Worm (Caenorhabditis elegans) whole organism, L1 larva: Measurements from ENCODE around the gene best-1.

Experiments
- aly-2 ChIP-seq: fragments of 150-350 bp; optimal IDR thresholded peaks from 2 replicates; lab custom pipeline; 2014; ENCODE audit warnings: missing biosample characterization, missing genetic modification characterization
- ceh-8 ChIP-seq: fragments of 200-800 bp; sonication (Bioruptor generic); optimal IDR thresholded peaks from 2 replicates; lab custom pipeline; 2018; ENCODE audit warnings: mild to moderate bottlenecking, missing genetic modification characterization, moderate library complexity, missing compliant biosample characterization
- dpl-1 ChIP-seq, 3 experiments: fragments of 150-350 bp in 2 of 3; sonication (generic microtip) in 1 of 3; optimal IDR thresholded peaks; 2 replicates each; lab custom pipeline; 2014 to 2017; ENCODE audit warnings: missing biosample characterization in 3 of 3, missing genetic modification characterization in 3 of 3, missing genetic modification reagents in 3 of 3
- dsc-1 ChIP-seq: sonication (generic microtip); optimal IDR thresholded peaks from 2 replicates; lab custom pipeline; 2016; ENCODE audit warnings: mild to moderate bottlenecking, missing genetic modification characterization, missing compliant biosample characterization
- elt-2 ChIP-seq: sonication (generic microtip); optimal IDR thresholded peaks from 2 replicates; lab custom pipeline; 2016; ENCODE audit warnings: missing genetic modification characterization, mild to moderate bottlenecking, inconsistent platforms, missing compliant biosample characterization, missing genetic modification reagents
- elt-3 ChIP-seq, 6 experiments: fragments of 150-350 bp in 1 of 6; sonication (generic microtip); optimal IDR thresholded peaks; 2 replicates each; lab custom pipeline; 2017 to 2018; ENCODE audit warnings: missing biosample characterization in 6 of 6, missing genetic modification characterization in 6 of 6, inconsistent platforms in 1 of 6
- fkh-8 ChIP-seq: sonication (generic microtip); optimal IDR thresholded peaks from 2 replicates; lab custom pipeline; 2016; ENCODE audit warnings: mild to moderate bottlenecking, missing genetic modification characterization, missing compliant biosample characterization
- fos-1 ChIP-seq: fragments of 150-350 bp; optimal IDR thresholded peaks from 2 replicates; lab custom pipeline; 2014; ENCODE audit warnings: missing biosample characterization, missing genetic modification characterization
- grh-1 ChIP-seq: fragments of 200-800 bp; sonication (Bioruptor generic); IDR thresholded peaks from 2 replicates; pipeline ENCODE4 v1.3.6; 2022; ENCODE audit warnings: missing genetic modification reagents, missing genetic modification characterization, missing compliant biosample characterization
- hlh-17 ChIP-seq: fragments of 200-800 bp; sonication (Bioruptor generic); optimal IDR thresholded peaks from 2 replicates; lab custom pipeline; 2018; ENCODE audit warnings: missing genetic modification characterization, mild to moderate bottlenecking, missing compliant biosample characterization, moderate library complexity, borderline replicate concordance
- hpl-2 ChIP-seq: fragments of 150-350 bp; optimal IDR thresholded peaks from 2 replicates; lab custom pipeline; 2014; ENCODE audit warnings: missing biosample characterization, missing genetic modification reagents, missing genetic modification characterization
- jun-1 ChIP-seq: fragments of 150-350 bp; optimal IDR thresholded peaks from 2 replicates; lab custom pipeline; 2014; ENCODE audit warnings: missing biosample characterization, missing genetic modification reagents, missing genetic modification characterization
- lin-14 ChIP-seq: fragments of 200-800 bp; sonication (Bioruptor generic); optimal IDR thresholded peaks from 2 replicates; lab custom pipeline; 2018; ENCODE audit warnings: mild to moderate bottlenecking, missing genetic modification characterization, moderate library complexity, missing compliant biosample characterization
- lin-35 ChIP-seq, 2 experiments: fragments of 150-350 bp; optimal IDR thresholded peaks; 2 replicates each; lab custom pipeline; 2014; ENCODE audit warnings: missing biosample characterization in 2 of 2, missing genetic modification characterization in 2 of 2, missing genetic modification reagents in 2 of 2
- lin-39 ChIP-seq: fragments of 150-350 bp; optimal IDR thresholded peaks from 2 replicates; lab custom pipeline; 2014; ENCODE audit warnings: missing biosample characterization, missing genetic modification reagents, missing genetic modification characterization
- lsy-2 ChIP-seq, 2 experiments: fragments of 150-350 bp; optimal IDR thresholded peaks; 2 replicates each; lab custom pipeline; 2014; ENCODE audit warnings: missing biosample characterization in 2 of 2, missing genetic modification characterization in 2 of 2
- mep-1 ChIP-seq: fragments of 150-350 bp; optimal IDR thresholded peaks from 2 replicates; lab custom pipeline; 2014; ENCODE audit warnings: missing biosample characterization, missing genetic modification characterization
- skn-1 ChIP-seq: fragments of 150-350 bp; optimal IDR thresholded peaks from 2 replicates; lab custom pipeline; 2014; ENCODE audit warnings: missing biosample characterization, missing genetic modification characterization
- snpc-4 ChIP-seq: fragments of 150-350 bp; optimal IDR thresholded peaks from 2 replicates; lab custom pipeline; 2014; ENCODE audit warnings: missing biosample characterization, missing genetic modification characterization
- sox-4 ChIP-seq: sonication (generic microtip); optimal IDR thresholded peaks from 2 replicates; lab custom pipeline; 2016; ENCODE audit warnings: missing genetic modification characterization, missing compliant biosample characterization
- sptf-1 ChIP-seq: fragments of 150-350 bp; optimal IDR thresholded peaks from 2 replicates; lab custom pipeline; 2014; ENCODE audit warnings: missing biosample characterization, missing genetic modification characterization
- swsn-7 ChIP-seq: sonication (generic microtip); optimal IDR thresholded peaks from 2 replicates; lab custom pipeline; 2016; ENCODE audit warnings: missing genetic modification characterization, missing compliant biosample characterization
- unc-130 ChIP-seq: fragments of 150-350 bp; optimal IDR thresholded peaks from 2 replicates; lab custom pipeline; 2017; ENCODE audit warnings: missing biosample characterization, missing genetic modification characterization, inconsistent platforms
- unc-30 ChIP-seq: sonication (generic microtip); optimal IDR thresholded peaks from 2 replicates; lab custom pipeline; 2017; ENCODE audit warnings: missing biosample characterization, missing genetic modification characterization
- unc-98 ChIP-seq: fragments of 200-800 bp; sonication (Bioruptor generic); IDR thresholded peaks from 2 replicates; pipeline ENCODE4 v1.3.6; 2022; ENCODE audit warnings: missing genetic modification characterization, missing compliant biosample characterization
- vab-15 ChIP-seq: sonication (generic microtip); optimal IDR thresholded peaks from 2 replicates; lab custom pipeline; 2017; ENCODE audit warnings: missing genotype, mild to moderate bottlenecking, missing genetic modification characterization, missing compliant biosample characterization
- zip-4 ChIP-seq: fragments of 200-800 bp; sonication (Bioruptor generic); optimal IDR thresholded peaks from 2 replicates; lab custom pipeline; 2018; ENCODE audit warnings: mild to moderate bottlenecking, missing genetic modification characterization, moderate library complexity, missing compliant biosample characterization
- ztf-11 ChIP-seq, 2 experiments: sonication (generic microtip); optimal IDR thresholded peaks; 2 replicates each; lab custom pipeline; 2016 to 2017; ENCODE audit warnings: missing genetic modification characterization in 2 of 2, missing biosample characterization in 1 of 2, missing compliant biosample characterization in 1 of 2

The best-1 gene

ce11 chrIV:13066044-13066443 lies 43.5 kb downstream of the best-1 start:
- TF ChIP-seq dpl-1 (GFP tag; optimal IDR thresholded peaks at IDR 0.05; lab: Kevin White, UChicago), result no peak
- no peak for TF ChIP-seq swsn-7 (tag; lab: Kevin White, UChicago)
- TF ChIP-seq aly-2, result no peak
- TF ChIP-seq elt-2 (tag; lab: Kevin White, UChicago), result no peak
- TF ChIP-seq vab-15 (tag; lab: Kevin White, UChicago), result no peak
- TF ChIP-seq sptf-1 (tag; lab: Kevin White, UChicago), result no peak
- no peak for TF ChIP-seq hlh-17 (GFP tag; lab: Kevin White, UChicago)
- no peak for TF ChIP-seq ceh-8 (GFP tag; lab: Kevin White, UChicago)
- no peak for TF ChIP-seq unc-98 (GFP tag; lab: Robert Waterston, UW)
- TF ChIP-seq lin-39 (tag; lab: Kevin White, UChicago), result no peak
- no peak for TF ChIP-seq unc-30 (tag; lab: Kevin White, UChicago)
- TF ChIP-seq skn-1 (tag; lab: Kevin White, UChicago), result no peak
- TF ChIP-seq lin-35 (GFP tag; optimal IDR thresholded peaks at IDR 0.05; lab: Kevin White, UChicago), result no peak
- TF ChIP-seq dsc-1 (tag; lab: Kevin White, UChicago), result no peak
- TF ChIP-seq ztf-11 (tag; optimal IDR thresholded peaks at IDR 0.05; lab: Kevin White, UChicago), result no peak
- TF ChIP-seq jun-1, result no peak
- TF ChIP-seq sox-4 (tag; lab: Kevin White, UChicago), result no peak
- no peak for TF ChIP-seq mep-1 (tag; lab: Kevin White, UChicago)
- TF ChIP-seq grh-1 (GFP tag; lab: Robert Waterston, UW), result no peak

DNA sequence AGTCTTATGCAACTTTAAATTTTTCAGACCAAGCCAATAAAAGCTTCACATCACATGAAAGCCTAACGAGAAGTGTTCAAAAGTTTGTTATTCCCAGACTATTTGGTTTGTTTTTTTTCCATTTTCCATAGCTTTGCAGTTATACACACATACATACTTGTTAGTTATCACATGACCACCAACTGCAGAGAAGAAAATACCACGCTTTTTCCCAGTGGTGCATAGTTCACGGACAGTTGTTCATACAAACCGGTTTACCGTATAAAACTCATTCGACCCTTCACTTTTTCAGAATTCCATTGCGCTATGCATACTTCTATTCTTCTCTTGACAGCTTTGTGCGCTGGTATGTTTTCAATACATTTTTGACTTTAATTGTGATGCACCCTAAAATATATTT lies 45.9 kb downstream of the best-1 start, which contains the start of gene scl-5:
Gene scl-5 (plus strand): TSS at position 301 of the 400 bp plus-strand sequence.
- TF ChIP-seq unc-130 (no peak), lsy-2 (tag; optimal IDR thresholded peaks at IDR 0.05; lab: Kevin White, UChicago) (no peak)

- TF ChIP-seq zip-4, result no peak
- no peak for TF ChIP-seq lin-39 (tag; lab: Kevin White, UChicago)
- no peak for TF ChIP-seq unc-98 (GFP tag; lab: Robert Waterston, UW)
- TF ChIP-seq jun-1, result no peak
- no peak for TF ChIP-seq fkh-8 (tag; lab: Kevin White, UChicago)
- no peak for TF ChIP-seq lin-14 (GFP tag; lab: Kevin White, UChicago)
- no peak for TF ChIP-seq fos-1 (tag; lab: Kevin White, UChicago)
- no peak for TF ChIP-seq snpc-4 (tag; lab: Kevin White, UChicago)
- no peak for TF ChIP-seq vab-15 (tag; lab: Kevin White, UChicago)
- TF ChIP-seq elt-3 (tag; optimal IDR thresholded peaks at IDR 0.05; lab: Kevin White, UChicago), result no peak
- no peak for TF ChIP-seq hpl-2 (GFP tag; lab: Kevin White, UChicago)
These were observed 50.3 kb downstream of the best-1 start, which contains the start of gene scl-3 for ce11 chrIV:13059284-13059683. scl-3 (plus strand) TSS chrIV:13059584.
